Worm (Caenorhabditis elegans) whole organism, midembryonic: ENCODE measurements around the gene ZK1320.7.
"Not testable (repeated sequence)": the region's sequence is repeated elsewhere in the genome, so short reads cannot be mapped to it uniquely, and the experiment has no call there.

ENCODE experiments used
- T22C8.4 ChIP-seq: fragments of 200-800 bp; sonication (Bioruptor generic); IDR thresholded peaks from 2 replicates; pipeline ENCODE4 v1.3.6; 2022; ENCODE audit warnings: missing genetic modification characterization, missing compliant biosample characterization
- cog-1 ChIP-seq: sonication (generic microtip); optimal IDR thresholded peaks from 2 replicates; lab custom pipeline; 2016; ENCODE audit warnings: missing genetic modification characterization, missing compliant biosample characterization
- flt-1 ChIP-seq: fragments of 200-800 bp; sonication (Bioruptor generic); IDR thresholded peaks from 2 replicates; pipeline ENCODE4 v1.3.6; 2022; ENCODE audit warnings: missing genetic modification characterization, missing compliant biosample characterization
- klf-2 ChIP-seq: fragments of 200-800 bp; sonication (Bioruptor generic); conservative IDR thresholded peaks from 2 replicates; pipeline ENCODE4 v1.3.6; 2022; ENCODE audit warnings: missing genetic modification reagents, missing genetic modification characterization, missing compliant biosample characterization
- med-1 ChIP-seq: sonication (generic microtip); optimal IDR thresholded peaks from 2 replicates; lab custom pipeline; 2017; ENCODE audit warnings: missing genetic modification characterization, mild to moderate bottlenecking, missing compliant biosample characterization, antibody characterized with exemption, missing genetic modification reagents; ENCODE audit not compliant: insufficient read depth
- ref-1 ChIP-seq: fragments of 200-800 bp; sonication (Bioruptor generic); conservative IDR thresholded peaks from 2 replicates; pipeline ENCODE4 v1.3.6; 2022; ENCODE audit warnings: missing genetic modification reagents, missing genetic modification characterization, missing compliant biosample characterization
- tab-1 ChIP-seq: fragments of 200-800 bp; sonication (Bioruptor generic); IDR thresholded peaks from 2 replicates; pipeline ENCODE4 v1.3.6; 2022; ENCODE audit warnings: missing genetic modification characterization, missing compliant biosample characterization
- ztf-23 ChIP-seq: fragments of 200-800 bp; sonication (Bioruptor generic); IDR thresholded peaks from 2 replicates; pipeline ENCODE4 v1.3.6; 2022; ENCODE audit warnings: missing genetic modification reagents, missing genetic modification characterization, missing compliant biosample characterization
- ztf-29 ChIP-seq: fragments of 200-800 bp; sonication (Bioruptor generic); IDR thresholded peaks from 2 replicates; pipeline ENCODE4 v1.3.6; 2022; ENCODE audit warnings: missing genetic modification reagents, missing genetic modification characterization, missing compliant biosample characterization

ZK1320.7 gene

DNA sequence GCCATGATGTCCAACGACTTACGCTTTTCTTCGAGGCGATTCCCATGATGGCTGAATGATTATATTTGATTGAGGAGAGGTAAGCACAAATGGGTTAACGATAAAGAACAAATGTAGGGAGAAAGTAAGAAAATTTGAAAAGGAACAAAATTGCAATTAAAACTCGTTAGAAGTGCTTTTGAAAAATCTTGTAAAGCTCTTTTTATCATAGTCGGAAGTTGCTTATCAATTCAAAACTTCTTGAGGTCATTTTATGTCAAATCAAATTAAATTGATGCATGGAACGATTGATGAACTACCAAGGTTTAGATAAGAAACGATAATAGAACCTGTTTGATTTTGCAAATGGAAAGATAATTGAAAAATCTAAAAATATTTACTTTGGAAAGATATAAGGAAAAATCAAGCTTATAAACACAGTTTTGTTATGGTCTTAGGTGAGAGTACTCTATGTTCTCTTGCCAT, 37.5 kb downstream of the ZK1320.7 start, which contains the start of gene glt-5:
Gene glt-5 (minus strand): TSS at position 51 of the 465 bp plus-strand sequence.
- no peak for TF ChIP-seq ztf-23 (GFP tag; lab: Robert Waterston, UW)
- TF ChIP-seq ref-1 (GFP tag; lab: Robert Waterston, UW): no peak
- no peak for TF ChIP-seq ztf-29
- no peak for TF ChIP-seq T22C8.4
- no peak for TF ChIP-seq tab-1
- no peak for TF ChIP-seq med-1 (GFP tag; lab: Kevin White, UChicago)
- no peak for TF ChIP-seq cog-1
- TF ChIP-seq klf-2: no peak

DNA sequence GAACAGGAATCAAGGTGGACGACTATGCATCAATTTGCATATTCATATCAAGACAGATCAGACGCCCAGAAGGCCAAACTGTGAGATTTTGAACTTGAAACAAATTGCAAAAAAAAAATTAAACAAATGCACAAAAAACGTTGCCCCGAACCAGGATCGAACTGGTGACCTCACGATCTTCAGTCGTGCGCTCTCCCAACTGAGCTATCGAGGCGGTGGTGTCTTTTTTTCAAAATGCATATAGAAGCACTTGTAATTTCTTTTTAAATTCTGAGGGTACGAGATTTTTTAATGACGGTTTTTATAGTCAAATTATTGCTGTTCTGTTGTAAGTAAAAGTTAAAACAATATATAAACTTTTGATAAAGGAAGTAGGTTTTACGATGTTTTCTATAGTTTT, 41.7 kb downstream of the ZK1320.7 start:
- TF ChIP-seq tab-1 (peak; percentile 34; the same call in 1 of the 2 replicates), flt-1 (no peak)

DNA sequence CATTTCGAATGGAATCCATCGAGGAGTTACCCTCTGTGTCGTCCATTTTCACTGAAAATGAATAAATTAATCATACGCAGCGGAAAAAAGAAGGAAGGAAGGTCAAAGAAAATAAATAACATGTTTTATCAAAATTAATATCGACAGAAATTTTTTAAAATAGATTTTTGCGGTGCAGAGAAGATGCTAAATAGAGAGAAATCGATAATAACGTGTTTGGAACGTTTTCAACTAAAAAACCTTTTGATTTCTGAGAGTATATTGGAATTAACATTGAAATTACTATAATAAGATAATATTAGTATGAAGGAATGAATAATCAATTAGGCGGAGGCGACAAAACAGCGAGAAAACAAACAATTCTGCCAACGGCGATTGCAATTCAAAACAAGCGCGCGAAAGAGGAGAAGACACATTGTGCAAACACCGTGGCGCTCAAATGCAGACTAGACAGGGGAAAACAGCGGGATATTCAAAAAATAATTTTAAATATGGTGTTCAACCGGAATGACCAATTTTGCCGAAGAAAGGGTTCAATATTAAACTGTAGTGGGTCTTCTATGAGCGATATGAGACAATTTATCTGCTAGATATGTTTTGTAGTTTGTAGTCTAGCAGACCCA, 45.1 kb downstream of the ZK1320.7 start, which contains the start of gene wee-1.3:
Gene wee-1.3 (minus strand): TSS at position 51 of the 623 bp plus-strand sequence.
- TF ChIP-seq cog-1 (peak; percentile 80), flt-1 (0 out of 2 replicates have a peak, but pooled peaks have one; percentile 17), ztf-29 (no peak), T22C8.4 (0 out of 2 replicates have a peak, but pooled peaks have one; percentile 23)

DNA sequence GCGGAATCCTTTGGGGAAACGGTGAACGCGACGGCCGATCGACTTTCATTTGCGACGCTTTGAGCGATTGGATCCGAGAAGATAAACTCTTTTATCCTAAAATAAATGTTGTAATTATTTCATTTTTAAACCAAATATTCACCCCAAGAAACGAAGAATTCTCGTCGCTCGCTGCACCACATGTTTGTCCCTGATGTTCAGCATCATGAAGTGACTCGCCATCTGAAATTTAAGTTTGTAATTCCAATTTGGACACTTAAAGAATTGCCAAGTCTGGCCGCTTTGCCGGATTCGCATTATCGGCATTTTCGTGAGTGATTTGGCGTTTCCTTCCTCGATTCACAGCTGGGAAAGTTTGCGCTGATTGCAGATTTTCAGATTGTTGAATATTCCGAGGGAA, 46.5 kb downstream of the ZK1320.7 start, which contains the start of gene Y53C12A.6:
Gene Y53C12A.6 (minus strand): TSS at position 101 of the 400 bp plus-strand sequence.
- no peak for TF ChIP-seq ztf-29
- no peak for TF ChIP-seq T22C8.4
- TF ChIP-seq ztf-23 (GFP tag; lab: Robert Waterston, UW): no peak
- TF ChIP-seq tab-1: no peak
- TF ChIP-seq ref-1 (GFP tag; lab: Robert Waterston, UW): no peak
- no peak for TF ChIP-seq klf-2
- TF ChIP-seq med-1 (GFP tag; lab: Kevin White, UChicago): no peak
- no peak for TF ChIP-seq cog-1
- TF ChIP-seq flt-1: no peak

DNA sequence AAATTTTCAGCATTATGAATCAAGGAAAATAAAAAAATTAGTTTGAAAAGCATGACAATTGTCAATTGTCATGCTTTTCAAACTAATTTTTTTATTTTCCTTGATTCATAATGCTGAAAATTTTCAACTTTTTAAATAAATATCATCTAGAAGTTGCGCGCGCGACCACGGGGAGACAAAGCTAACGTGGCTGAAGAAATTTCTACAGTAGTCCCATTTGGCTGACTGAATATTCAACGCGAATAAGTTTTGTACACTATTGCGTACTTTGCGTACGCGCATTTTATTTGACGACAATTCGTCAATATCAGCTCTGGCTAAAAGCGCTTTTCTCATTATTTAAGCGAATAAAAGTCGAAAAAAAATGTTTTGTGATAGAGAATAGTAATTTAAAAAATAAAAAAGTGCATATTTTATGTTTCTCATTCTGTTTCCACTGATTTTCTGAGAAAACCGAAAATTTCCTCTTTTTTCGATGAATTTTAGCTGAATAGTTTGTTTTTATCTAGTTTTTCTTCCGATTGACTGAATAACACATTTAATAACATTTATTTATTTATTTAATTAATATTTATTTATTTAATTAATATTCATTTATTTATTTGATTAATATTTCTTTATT, 47.3 kb downstream of the ZK1320.7 start, which contains the start of gene Y53C12A.11:
Gene Y53C12A.11 (minus strand): TSS at position 68 of the 622 bp plus-strand sequence.
- not testable (repeated sequence) for TF ChIP-seq med-1 (GFP tag; lab: Kevin White, UChicago); cog-1; tab-1
